Fruit fly (Drosophila melanogaster) whole organism, prepupa: Measurements from ENCODE around the gene Coq4.

Experiments
- CG10669 ChIP-seq: fragments of 200-800 bp; sonication (Bioruptor generic); optimal IDR thresholded peaks from 3 replicates; lab custom pipeline; 2018; ENCODE audit warnings: missing biosample characterization, mild to moderate bottlenecking, missing genetic modification characterization, moderate library complexity
- CG11294 ChIP-seq: fragments of 200-800 bp; sonication (Bioruptor generic); IDR thresholded peaks from 2 replicates; pipeline ENCODE4 v1.3.6; 2022; ENCODE audit warnings: missing biosample characterization, missing genetic modification characterization
- CG11762 ChIP-seq: fragments of 200-800 bp; sonication (Bioruptor generic); optimal IDR thresholded peaks from 3 replicates; lab custom pipeline; 2016; ENCODE audit warnings: missing biosample characterization, missing genetic modification characterization; ENCODE audit not compliant: insufficient read depth
- CG16779 ChIP-seq: fragments of 200-800 bp; sonication (Bioruptor generic); optimal IDR thresholded peaks from 3 replicates; lab custom pipeline; 2017; ENCODE audit warnings: missing biosample characterization, mild to moderate bottlenecking, missing genetic modification characterization
- CG31627 ChIP-seq: fragments of 200-800 bp; sonication (Bioruptor generic); optimal IDR thresholded peaks from 3 replicates; lab custom pipeline; 2016; ENCODE audit warnings: missing biosample characterization, missing genetic modification characterization
- CG34406 ChIP-seq: fragments of 200-800 bp; sonication (Bioruptor generic); optimal IDR thresholded peaks from 3 replicates; lab custom pipeline; 2016; ENCODE audit warnings: missing biosample characterization, missing genetic modification characterization
- CG4318 ChIP-seq: fragments of 200-800 bp; sonication (Bioruptor generic); optimal IDR thresholded peaks from 3 replicates; lab custom pipeline; 2017; ENCODE audit warnings: missing biosample characterization, mild to moderate bottlenecking, missing genetic modification characterization
- CG6163 ChIP-seq: fragments of 200-800 bp; sonication (Bioruptor generic); IDR thresholded peaks from 3 replicates; pipeline ENCODE4 v1.3.6; 2022; ENCODE audit warnings: missing biosample characterization, missing genetic modification characterization
- CG6792 ChIP-seq: fragments of 200-800 bp; sonication (Bioruptor generic); optimal IDR thresholded peaks from 3 replicates; lab custom pipeline; 2016; ENCODE audit warnings: missing biosample characterization, missing genetic modification characterization
- CG6808 ChIP-seq: fragments of 200-800 bp; sonication (Bioruptor generic); optimal IDR thresholded peaks from 3 replicates; lab custom pipeline; 2017; ENCODE audit warnings: missing biosample characterization, missing genetic modification characterization, mild to moderate bottlenecking, moderate library complexity, missing genetic modification reagents
- CG7368 ChIP-seq: fragments of 200-800 bp; sonication (Bioruptor generic); optimal IDR thresholded peaks from 3 replicates; lab custom pipeline; 2016; ENCODE audit warnings: missing biosample characterization, missing genetic modification characterization
- CG8319 ChIP-seq: fragments of 200-800 bp; sonication (Bioruptor generic); optimal IDR thresholded peaks from 3 replicates; lab custom pipeline; 2016; ENCODE audit warnings: missing biosample characterization, missing genetic modification characterization
- CG8632 ChIP-seq: fragments of 200-800 bp; sonication (Bioruptor generic); optimal IDR thresholded peaks from 3 replicates; lab custom pipeline; 2016; ENCODE audit warnings: missing biosample characterization, missing genetic modification characterization
- Eip78C ChIP-seq: fragments of 200-800 bp; sonication (Bioruptor generic); peaks from one replicate; lab custom pipeline; 2016; ENCODE audit warnings: missing biosample characterization, missing genetic modification characterization
- Gug ChIP-seq: fragments of 200-800 bp; sonication (Bioruptor generic); IDR thresholded peaks from 2 replicates; pipeline ENCODE4 v1.3.6; 2022; ENCODE audit warnings: missing biosample characterization, missing genetic modification characterization
- Lpt ChIP-seq: fragments of 200-800 bp; sonication (Bioruptor generic); optimal IDR thresholded peaks from 3 replicates; lab custom pipeline; 2016; ENCODE audit warnings: missing biosample characterization, missing genetic modification characterization
- Met ChIP-seq: fragments of 200-800 bp; sonication (Bioruptor generic); optimal IDR thresholded peaks from 3 replicates; lab custom pipeline; 2016; ENCODE audit warnings: missing biosample characterization, missing genetic modification characterization
- Smox ChIP-seq: fragments of 200-800 bp; sonication (Bioruptor generic); optimal IDR thresholded peaks from 3 replicates; lab custom pipeline; 2016; ENCODE audit warnings: missing biosample characterization, missing genetic modification characterization
- Sox15 ChIP-seq: fragments of 200-800 bp; sonication (Bioruptor generic); optimal IDR thresholded peaks from 3 replicates; lab custom pipeline; 2016; ENCODE audit warnings: missing biosample characterization, missing genetic modification characterization
- dsx ChIP-seq: fragments of 200-800 bp; optimal IDR thresholded peaks from 3 replicates; lab custom pipeline; 2019; ENCODE audit warnings: missing biosample characterization, mild to moderate bottlenecking, missing genetic modification characterization, moderate library complexity; ENCODE audit not compliant: poor library complexity, severe bottlenecking
- esn ChIP-seq: fragments of 200-800 bp; sonication (Bioruptor generic); optimal IDR thresholded peaks from 2 replicates; lab custom pipeline; 2016; ENCODE audit warnings: missing biosample characterization, mild to moderate bottlenecking, missing genetic modification characterization, moderate library complexity
- fd59A ChIP-seq: fragments of 200-800 bp; sonication (Bioruptor generic); optimal IDR thresholded peaks from 2 replicates; lab custom pipeline; 2017; ENCODE audit warnings: missing biosample characterization, mild to moderate bottlenecking, missing genetic modification characterization, missing genetic modification reagents
- fd85E ChIP-seq: fragments of 200-800 bp; sonication (Bioruptor generic); optimal IDR thresholded peaks from 3 replicates; lab custom pipeline; 2016; ENCODE audit warnings: missing biosample characterization, missing genetic modification characterization
- fkh ChIP-seq: fragments of 200-800 bp; sonication (Bioruptor generic); optimal IDR thresholded peaks from 3 replicates; lab custom pipeline; 2017; ENCODE audit warnings: missing biosample characterization, mild to moderate bottlenecking, missing genetic modification characterization, moderate library complexity
- pdm3 ChIP-seq: fragments of 200-800 bp; sonication (Bioruptor generic); optimal IDR thresholded peaks from 3 replicates; lab custom pipeline; 2016; ENCODE audit warnings: missing biosample characterization, missing genetic modification characterization
- salr ChIP-seq, 2 experiments: fragments of 200-800 bp; sonication (Bioruptor generic); optimal IDR thresholded peaks; 3 replicates each; lab custom pipeline; 2016 to 2018; ENCODE audit warnings: missing biosample characterization in 2 of 2, missing genetic modification characterization in 2 of 2, mild to moderate bottlenecking in 1 of 2
- spab ChIP-seq: fragments of 200-800 bp; sonication (Bioruptor generic); optimal IDR thresholded peaks from 2 replicates; lab custom pipeline; 2017; ENCODE audit warnings: missing biosample characterization, mild to moderate bottlenecking, missing genetic modification characterization, missing genetic modification reagents
- ss ChIP-seq, 2 experiments: fragments of 200-800 bp; sonication (Bioruptor generic); optimal IDR thresholded peaks; 2 replicates in 1 of 2; 3 replicates in 1 of 2; lab custom pipeline; 2017 to 2018; ENCODE audit warnings: mild to moderate bottlenecking in 2 of 2, missing biosample characterization in 2 of 2, missing genetic modification characterization in 2 of 2, moderate library complexity in 1 of 2
- svp ChIP-seq: fragments of 200-800 bp; sonication (Bioruptor generic); peaks from one replicate; lab custom pipeline; 2016; ENCODE audit warnings: missing biosample characterization, missing genetic modification characterization
- topi ChIP-seq: fragments of 200-800 bp; sonication (Bioruptor generic); optimal IDR thresholded peaks from 3 replicates; lab custom pipeline; 2016; ENCODE audit warnings: missing biosample characterization, missing genetic modification characterization

Gene Coq4

DNA sequence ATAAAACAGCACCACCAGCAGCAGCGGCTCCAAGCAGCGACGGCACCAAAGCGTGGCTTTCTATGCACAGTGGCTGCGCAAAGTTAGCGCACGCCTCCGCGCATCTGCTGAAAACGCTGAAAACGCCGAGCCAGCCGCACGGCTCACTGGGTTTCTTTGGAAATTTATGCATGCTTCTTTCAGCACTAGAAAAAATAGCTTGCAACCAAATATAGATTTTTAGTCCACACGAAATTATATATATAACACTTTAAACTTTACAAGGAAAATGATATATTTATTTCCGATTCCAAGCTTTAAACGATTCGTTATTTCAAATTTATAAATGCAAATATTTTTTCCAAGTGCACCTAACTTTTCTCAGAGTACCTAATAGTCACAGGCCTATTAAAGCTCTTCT lies 28.8 kb downstream of the Coq4 start (continued):
- TF ChIP-seq ss (GFP tag; optimal IDR thresholded peaks at IDR 0.05; lab: Kevin White, UChicago) (no peak), pdm3 (GFP tag; lab: Kevin White, UChicago) (no peak), CG4318 (GFP tag; lab: Kevin White, UChicago) (peak; percentile 41), CG6792 (GFP tag; lab: Kevin White, UChicago) (peak; percentile 2), CG11762 (GFP tag; lab: Kevin White, UChicago) (no peak), fkh (GFP tag; lab: Kevin White, UChicago) (no peak), CG8632 (GFP tag; lab: Kevin White, UChicago) (no peak), CG34406 (GFP tag; lab: Kevin White, UChicago) (no peak), Met (GFP tag; lab: Kevin White, UChicago) (no peak), Eip78C (peak; percentile 68), topi (GFP tag; lab: Kevin White, UChicago) (no peak), CG10669 (no peak), salr (GFP tag; optimal IDR thresholded peaks at IDR 0.05; lab: Kevin White, UChicago) (peak in 1 of 2 experiments; percentile 47), esn (GFP tag; lab: Kevin White, UChicago) (no peak)

dm6 chr3L:17403268-17403667 lies 30.2 kb downstream of the Coq4 start:
- TF ChIP-seq Smox (GFP tag; lab: Kevin White, UChicago): no peak
- TF ChIP-seq dsx (GFP tag; lab: Kevin White, UChicago): peak; percentile 80

DNA sequence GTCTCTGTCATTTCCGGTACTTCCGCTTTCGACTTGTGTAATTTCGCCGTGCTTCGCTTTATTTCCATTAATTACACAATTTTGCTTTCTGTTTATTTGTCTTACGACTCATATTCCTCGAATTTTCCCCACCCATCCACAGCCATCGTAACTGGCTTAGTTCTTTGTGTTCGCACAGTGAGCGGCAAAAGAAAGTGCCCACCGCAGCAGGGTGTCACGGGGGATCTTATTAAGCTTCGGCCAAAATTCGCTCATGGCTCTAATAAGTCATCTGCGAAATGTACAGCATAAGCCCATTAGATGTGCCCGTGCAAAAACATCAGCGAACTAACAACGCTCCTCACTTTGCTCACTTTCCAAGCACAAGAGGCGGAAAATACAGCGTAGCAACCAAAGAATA lies 31.0 kb downstream of the Coq4 start:
- no peak for TF ChIP-seq CG10669
- no peak for TF ChIP-seq dsx (GFP tag; lab: Kevin White, UChicago)
- no peak for TF ChIP-seq CG16779 (tag; lab: Kevin White, UChicago)
- TF ChIP-seq Lpt (GFP tag; lab: Kevin White, UChicago): no peak
- no peak for TF ChIP-seq Sox15 (GFP tag; lab: Kevin White, UChicago)

DNA sequence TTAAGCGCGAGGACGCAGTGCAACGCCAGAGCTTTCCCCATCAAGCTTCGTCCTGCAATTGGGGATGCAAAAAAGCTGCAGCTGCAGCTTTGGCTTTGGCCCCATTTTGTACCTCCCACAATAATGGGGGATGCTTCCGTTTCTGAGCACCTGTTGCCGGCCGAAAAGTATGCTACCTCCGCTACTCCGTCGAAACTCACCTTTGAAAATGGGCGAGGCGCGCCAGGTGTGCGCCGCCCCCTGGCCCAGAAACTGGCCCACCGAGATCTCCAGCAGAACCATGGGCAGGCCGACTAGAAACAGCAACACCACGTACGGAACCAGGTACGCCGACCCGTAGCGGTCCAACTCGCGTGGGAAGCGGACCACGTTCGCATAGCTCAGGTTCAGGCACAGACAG lies 32.0 kb downstream of the Coq4 start:
- TF ChIP-seq svp (GFP tag; lab: Kevin White, UChicago) (no peak), pdm3 (GFP tag; lab: Kevin White, UChicago) (no peak), CG16779 (tag; lab: Kevin White, UChicago) (no peak)

DNA sequence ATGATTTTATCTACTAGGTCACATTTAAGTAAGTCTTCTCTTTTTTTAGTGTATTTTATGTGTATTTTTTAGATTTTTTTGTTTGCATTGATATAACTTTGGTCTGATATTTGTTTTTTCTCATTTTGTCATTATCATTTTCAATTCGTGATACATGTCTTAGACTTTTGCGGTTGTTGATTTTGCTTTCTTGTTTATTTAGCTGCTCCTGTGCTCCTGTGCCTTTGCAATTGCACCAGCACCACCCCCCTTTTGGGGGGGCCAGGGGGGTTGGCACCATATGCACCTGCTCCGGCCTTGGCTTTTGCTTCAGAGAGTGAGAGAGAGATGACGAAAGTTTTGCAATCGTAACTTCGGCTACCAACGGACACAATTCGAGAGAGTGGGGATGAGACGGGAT lies 32.5 kb downstream of the Coq4 start:
- peak; percentile 3 for TF ChIP-seq fd59A (GFP tag; lab: Kevin White, UChicago)
- TF ChIP-seq Smox (GFP tag; lab: Kevin White, UChicago): no peak

DNA sequence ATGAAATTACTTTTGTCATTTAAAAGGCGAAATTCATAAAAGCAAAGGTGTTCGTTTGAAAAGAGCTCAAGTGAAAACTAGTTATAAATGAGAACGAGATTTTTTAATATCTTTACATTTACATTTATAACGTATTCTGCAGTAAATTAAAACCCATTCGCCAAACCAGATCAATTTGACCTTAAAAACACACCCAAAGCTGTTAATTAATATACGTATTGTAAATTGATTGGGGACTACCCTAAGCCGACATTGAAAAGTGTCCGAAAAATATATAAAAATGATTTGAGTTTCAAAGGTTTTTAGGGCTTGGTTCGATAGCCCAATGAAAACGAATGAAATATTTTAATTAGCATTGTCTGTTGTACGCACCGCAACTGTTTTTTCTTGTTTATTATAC lies 34.4 kb downstream of the Coq4 start:
- no peak for TF ChIP-seq CG6808 (GFP tag; lab: Kevin White, UChicago)
- TF ChIP-seq CG6163 (GFP tag; lab: Robert Waterston, UW): no peak
- no peak for TF ChIP-seq Eip78C
- TF ChIP-seq CG8319 (GFP tag; lab: Kevin White, UChicago): no peak
- no peak for TF ChIP-seq Lpt (GFP tag; lab: Kevin White, UChicago)
- TF ChIP-seq CG31627: no peak
- no peak for TF ChIP-seq CG7368 (GFP tag; lab: Kevin White, UChicago)
- TF ChIP-seq topi (GFP tag; lab: Kevin White, UChicago): no peak
- TF ChIP-seq fkh (GFP tag; lab: Kevin White, UChicago): no peak
- TF ChIP-seq spab (GFP tag; lab: Kevin White, UChicago): no peak
- no peak for TF ChIP-seq CG11294 (GFP tag; lab: Robert Waterston, UW)
- no peak for TF ChIP-seq Gug (GFP tag; lab: Robert Waterston, UW)
- no peak for TF ChIP-seq fd85E (GFP tag; lab: Kevin White, UChicago)
